Worm (Caenorhabditis elegans): ENCODE results near the gene cogc-8.

The cogc-8 gene

ce11 chrIV:264182-264709 lies 24.0 kb downstream of the cogc-8 start, which contains the start of gene pat-6:
Gene pat-6, minus strand, starts transcription at chrIV:264232.
- TF ChIP-seq aly-2 (tag; optimal IDR thresholded peaks at IDR 0.05) (no peak), ceh-28 (tag; optimal IDR thresholded peaks at IDR 0.05) (peak; percentile 51), lin-15B (tag; optimal IDR thresholded peaks at IDR 0.05) (peak; percentile 38), pha-4 (tag; optimal IDR thresholded peaks at IDR 0.05) (peak; percentile 26), nfya-1 (tag; optimal IDR thresholded peaks at IDR 0.05; ENCODE audit: insufficient read depth) (peak; percentile 52), hmg-11 (tag; optimal IDR thresholded peaks at IDR 0.05) (peak; percentile 84)

- TF ChIP-seq nhr-25 (tag; optimal IDR thresholded peaks at IDR 0.05) (no peak), ceh-16 (tag; optimal IDR thresholded peaks at IDR 0.05) (no peak), daf-12 (tag; optimal IDR thresholded peaks at IDR 0.05) (no peak), ztf-4 (tag; optimal IDR thresholded peaks at IDR 0.05) (no peak), nhr-23 (tag; optimal IDR thresholded peaks at IDR 0.05) (no peak), lin-39 (tag; optimal IDR thresholded peaks at IDR 0.05) (no peak), pha-4 (tag; optimal IDR thresholded peaks at IDR 0.05) (peak; percentile 6)
These were observed 25.9 kb downstream of the cogc-8 start, which contains the start of gene T21D12.12 for ce11 chrIV:266148-266547. Gene T21D12.12, plus strand, starts transcription at chrIV:266448.

DNA sequence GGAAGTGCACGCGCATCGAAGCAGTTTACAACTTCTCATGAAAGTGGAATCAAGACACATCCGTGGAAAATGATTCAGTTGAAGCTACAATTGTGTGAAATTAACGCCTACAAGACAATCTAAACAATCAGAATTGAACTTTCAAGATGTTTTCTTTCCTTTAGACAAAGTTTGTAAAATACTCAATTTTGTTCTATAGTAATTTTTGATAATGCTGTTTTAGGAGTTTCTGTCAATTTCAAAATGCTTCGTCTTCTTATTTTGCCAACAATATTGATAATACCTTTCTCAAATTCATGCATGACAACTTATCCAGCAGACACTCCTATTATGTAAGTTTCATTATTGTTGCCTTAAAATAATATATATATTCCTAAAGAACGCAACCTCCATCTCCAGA lies 28.9 kb downstream of the cogc-8 start, which contains the start of gene T21D12.11:
Gene T21D12.11, plus strand, starts transcription at position 301 of the 400 bp plus-strand sequence.
- no peak for TF ChIP-seq unc-62 (GFP tag; optimal IDR thresholded peaks at IDR 0.05)
- no peak for TF ChIP-seq nhr-77 (tag; optimal IDR thresholded peaks at IDR 0.05)
- TF ChIP-seq nhr-28 (tag; optimal IDR thresholded peaks at IDR 0.05) = no peak
- TF ChIP-seq ztf-11 (tag; optimal IDR thresholded peaks at IDR 0.05) = no peak
- no peak for TF ChIP-seq skn-1 (tag; optimal IDR thresholded peaks at IDR 0.05)
- no peak for TF ChIP-seq fkh-2 (tag; optimal IDR thresholded peaks at IDR 0.05)
- TF ChIP-seq ceh-16 (tag; optimal IDR thresholded peaks at IDR 0.05) = no peak
- TF ChIP-seq ceh-28 (tag; optimal IDR thresholded peaks at IDR 0.05) = no peak
- TF ChIP-seq hmg-11 (tag; optimal IDR thresholded peaks at IDR 0.05) = no peak
- no peak for TF ChIP-seq nhr-25 (tag; optimal IDR thresholded peaks at IDR 0.05)

ce11 chrIV:273299-273698 lies 33.0 kb downstream of the cogc-8 start, which contains the start of gene srh-282:
Gene srh-282, minus strand, starts transcription at chrIV:273399.
- no peak for TF ChIP-seq fkh-2 (tag; optimal IDR thresholded peaks at IDR 0.05)
- no peak for TF ChIP-seq ceh-9 (tag; optimal IDR thresholded peaks at IDR 0.05)
- no peak for TF ChIP-seq aly-2 (tag; optimal IDR thresholded peaks at IDR 0.05)
- no peak for TF ChIP-seq R02D3.7 (tag; optimal IDR thresholded peaks at IDR 0.05)
- no peak for TF ChIP-seq nhr-67 (tag; optimal IDR thresholded peaks at IDR 0.05)
- TF ChIP-seq mdl-1 (tag; optimal IDR thresholded peaks at IDR 0.05) = no peak

ce11 chrIV:274185-274584 lies 33.9 kb downstream of the cogc-8 start, which contains the start of gene sma-10:
Gene sma-10, plus strand, starts transcription at chrIV:274420.
- TF ChIP-seq nfya-1 (tag; optimal IDR thresholded peaks at IDR 0.05; ENCODE audit: insufficient read depth) (peak; percentile 29), hmg-11 (tag; optimal IDR thresholded peaks at IDR 0.05) (no peak), ceh-9 (tag; optimal IDR thresholded peaks at IDR 0.05) (no peak), nhr-12 (tag; optimal IDR thresholded peaks at IDR 0.05) (no peak), snpc-4 (tag; optimal IDR thresholded peaks at IDR 0.05) (no peak), nhr-76 (tag; optimal IDR thresholded peaks at IDR 0.05) (no peak), jun-1 (tag; optimal IDR thresholded peaks at IDR 0.05) (peak; percentile 82), nhr-43 (tag; optimal IDR thresholded peaks at IDR 0.05; ENCODE audit: poor library complexity, severe bottlenecking) (peak; percentile 0), skn-1 (tag; optimal IDR thresholded peaks at IDR 0.05) (no peak), ceh-16 (tag; optimal IDR thresholded peaks at IDR 0.05) (no peak), fkh-2 (tag; optimal IDR thresholded peaks at IDR 0.05) (no peak), ceh-28 (tag; optimal IDR thresholded peaks at IDR 0.05) (peak; percentile 65), mdl-1 (tag; optimal IDR thresholded peaks at IDR 0.05) (no peak), fos-1 (tag; optimal IDR thresholded peaks at IDR 0.05) (no peak), sea-2 (GFP tag; optimal IDR thresholded peaks at IDR 0.05) (no peak), nhr-28 (tag; optimal IDR thresholded peaks at IDR 0.05) (no peak), egl-27 (tag; optimal IDR thresholded peaks at IDR 0.05) (no peak), nhr-237 (tag; optimal IDR thresholded peaks at IDR 0.05) (no peak), daf-12 (tag; optimal IDR thresholded peaks at IDR 0.05) (no peak), aly-2 (tag; optimal IDR thresholded peaks at IDR 0.05) (no peak), elt-2 (tag; optimal IDR thresholded peaks at IDR 0.05) (peak; percentile 97), R02D3.7 (tag; optimal IDR thresholded peaks at IDR 0.05) (no peak), unc-39 (tag; optimal IDR thresholded peaks at IDR 0.05) (no peak), pqm-1 (tag; optimal IDR thresholded peaks at IDR 0.05) (peak; percentile 98), elt-1 (tag; optimal IDR thresholded peaks at IDR 0.05) (no peak), nhr-77 (tag; optimal IDR thresholded peaks at IDR 0.05) (no peak), nhr-23 (tag; optimal IDR thresholded peaks at IDR 0.05) (peak; percentile 76), elt-3 (tag; optimal IDR thresholded peaks at IDR 0.05) (peak in 2 of 3 experiments; percentile 17 to 58), ceh-82 (tag; optimal IDR thresholded peaks at IDR 0.05) (no peak), mml-1 (tag; optimal IDR thresholded peaks at IDR 0.05) (no peak), lin-39 (tag; optimal IDR thresholded peaks at IDR 0.05) (no peak), ama-1 (optimal IDR thresholded peaks at IDR 0.05) (no peak), lin-15B (tag; optimal IDR thresholded peaks at IDR 0.05) (no peak), fkh-10 (GFP tag; optimal IDR thresholded peaks at IDR 0.05) (no peak), tbx-2 (tag; optimal IDR thresholded peaks at IDR 0.05) (no peak), zag-1 (tag; optimal IDR thresholded peaks at IDR 0.05) (no peak)
